Worm (Caenorhabditis elegans) whole organism, L1 larva: ENCODE measurements around the gene drap-1.

Experiments
- aly-2 ChIP-seq: fragments of 150-350 bp; optimal IDR thresholded peaks from 2 replicates; lab custom pipeline; 2014; ENCODE audit warnings: missing biosample characterization, missing genetic modification characterization
- elt-2 ChIP-seq: sonication (generic microtip); optimal IDR thresholded peaks from 2 replicates; lab custom pipeline; 2016; ENCODE audit warnings: missing genetic modification characterization, mild to moderate bottlenecking, inconsistent platforms, missing compliant biosample characterization, missing genetic modification reagents
- elt-3 ChIP-seq, 6 experiments: fragments of 150-350 bp in 1 of 6; sonication (generic microtip); optimal IDR thresholded peaks; 2 replicates each; lab custom pipeline; 2017 to 2018; ENCODE audit warnings: missing biosample characterization in 6 of 6, missing genetic modification characterization in 6 of 6, inconsistent platforms in 1 of 6
- fos-1 ChIP-seq: fragments of 150-350 bp; optimal IDR thresholded peaks from 2 replicates; lab custom pipeline; 2014; ENCODE audit warnings: missing biosample characterization, missing genetic modification characterization
- nhr-90 ChIP-seq: sonication (generic microtip); optimal IDR thresholded peaks from 2 replicates; lab custom pipeline; 2016; ENCODE audit warnings: mild to moderate bottlenecking, missing genetic modification characterization, missing compliant biosample characterization; ENCODE audit not compliant: poor library complexity
- zip-4 ChIP-seq: fragments of 200-800 bp; sonication (Bioruptor generic); optimal IDR thresholded peaks from 2 replicates; lab custom pipeline; 2018; ENCODE audit warnings: mild to moderate bottlenecking, missing genetic modification characterization, moderate library complexity, missing compliant biosample characterization
- ztf-4 ChIP-seq: fragments of 150-350 bp; optimal IDR thresholded peaks from 2 replicates; lab custom pipeline; 2014; ENCODE audit warnings: missing biosample characterization, missing genetic modification characterization

ce11 chrV:9750308-9750707 lies 20.4 kb downstream of the drap-1 start, which contains the start of gene F58E6.4:
- TF ChIP-seq fos-1 (no peak), nhr-90 (tag; lab: Kevin White, UChicago) (no peak), aly-2 (tag; lab: Kevin White, UChicago) (no peak), elt-2 (tag; lab: Kevin White, UChicago) (no peak), elt-3 (tag; optimal IDR thresholded peaks at IDR 0.05; lab: Kevin White, UChicago) (no peak), ztf-4 (no peak), zip-4 (GFP tag; lab: Kevin White, UChicago) (no peak)
